Worm (Caenorhabditis elegans) whole organism, late embryonic: Measurements from ENCODE around the gene F13B9.2.

Experiments
- F13H6.1 ChIP-seq: sonication (generic microtip); optimal IDR thresholded peaks from 2 replicates; lab custom pipeline; 2016; ENCODE audit warnings: missing genetic modification characterization, missing compliant biosample characterization
- K02D7.2 ChIP-seq: sonication (generic microtip); optimal IDR thresholded peaks from 2 replicates; lab custom pipeline; 2017; ENCODE audit warnings: mild to moderate bottlenecking, missing genetic modification characterization, missing compliant biosample characterization
- ceh-19 ChIP-seq: fragments of 200-800 bp; sonication (Bioruptor generic); optimal IDR thresholded peaks from 2 replicates; lab custom pipeline; 2018; ENCODE audit warnings: mild to moderate bottlenecking, missing genetic modification characterization, missing compliant biosample characterization
- ceh-6 ChIP-seq: fragments of 200-800 bp; sonication (Bioruptor generic); optimal IDR thresholded peaks from 2 replicates; lab custom pipeline; 2018; ENCODE audit warnings: mild to moderate bottlenecking, missing genetic modification characterization, missing compliant biosample characterization
- hlh-15 ChIP-seq: sonication (generic microtip); optimal IDR thresholded peaks from 2 replicates; lab custom pipeline; 2016; ENCODE audit warnings: missing genetic modification characterization, missing compliant biosample characterization
- npax-4 ChIP-seq: sonication (generic microtip); optimal IDR thresholded peaks from 2 replicates; lab custom pipeline; 2016; ENCODE audit warnings: missing genetic modification characterization, missing compliant biosample characterization
- pha-4 ChIP-seq: fragments of 150-350 bp; optimal IDR thresholded peaks from 2 replicates; lab custom pipeline; 2018; ENCODE audit warnings: missing biosample characterization, missing genetic modification reagents, missing genetic modification characterization
- tbx-2 ChIP-seq: sonication (generic microtip); optimal IDR thresholded peaks from 2 replicates; lab custom pipeline; 2016; ENCODE audit warnings: missing genetic modification characterization, missing compliant biosample characterization
- ztf-16 ChIP-seq: sonication (generic microtip); optimal IDR thresholded peaks from 2 replicates; lab custom pipeline; 2017; ENCODE audit warnings: missing genetic modification characterization, missing compliant biosample characterization

DNA sequence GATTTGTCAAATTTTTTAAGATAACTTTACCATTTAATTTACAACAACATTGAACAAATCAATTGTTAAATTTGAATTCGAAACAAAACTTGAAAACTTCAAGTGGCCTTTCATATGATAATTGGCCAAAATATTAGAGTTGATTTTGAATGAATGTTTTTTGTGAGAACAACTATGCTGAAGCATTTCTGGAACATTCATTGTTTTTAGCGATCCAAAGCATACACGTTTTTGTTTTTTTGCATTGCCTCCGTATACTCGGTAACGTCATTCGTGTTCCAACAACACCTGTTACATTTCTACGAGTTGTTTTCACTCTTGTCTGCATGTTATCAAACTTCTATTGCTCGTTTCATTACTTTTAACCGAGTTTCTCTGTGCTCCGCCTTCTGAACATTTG lies 8.5 kb upstream of the F13B9.2 start:
- TF ChIP-seq ceh-6, result no peak
- TF ChIP-seq ztf-16, result no peak
- TF ChIP-seq npax-4 (tag; lab: Kevin White, UChicago), result no peak
- TF ChIP-seq F13H6.1 (tag; lab: Kevin White, UChicago), result no peak
- TF ChIP-seq ceh-19 (GFP tag; lab: Kevin White, UChicago), result no peak
- TF ChIP-seq pha-4, result no peak
- no peak for TF ChIP-seq K02D7.2 (tag; lab: Kevin White, UChicago)
- no peak for TF ChIP-seq hlh-15 (tag; lab: Kevin White, UChicago)
- no peak for TF ChIP-seq tbx-2 (tag; lab: Kevin White, UChicago)
